Worm (Caenorhabditis elegans): ENCODE results near the gene R12B2.13.

- TF ChIP-seq ceh-28 (tag; optimal IDR thresholded peaks at IDR 0.05) = no peak
- no peak for TF ChIP-seq nhr-10 (tag; optimal IDR thresholded peaks at IDR 0.05)
- no peak for TF ChIP-seq T20F7.1 (GFP tag; optimal IDR thresholded peaks at IDR 0.05)
- TF ChIP-seq nhr-11 (tag; optimal IDR thresholded peaks at IDR 0.05) = no peak
- no peak for TF ChIP-seq hmg-1.1 (GFP tag; IDR thresholded peaks at IDR 0.05)
- TF ChIP-seq zip-2 (tag; optimal IDR thresholded peaks at IDR 0.05) = no peak
- no peak for TF ChIP-seq set-16 (GFP tag; IDR thresholded peaks at IDR 0.05)
- no peak for TF ChIP-seq pqm-1 (tag; optimal IDR thresholded peaks at IDR 0.05)
- TF ChIP-seq snpc-1.2 (GFP tag; IDR thresholded peaks at IDR 0.05) = no peak
- TF ChIP-seq nhr-77 (tag; optimal IDR thresholded peaks at IDR 0.05) = no peak
Observed at ce11 chrIII:5824450-5824972, 8.8 kb downstream of the R12B2.13 start.
